Worm (Caenorhabditis elegans) whole organism, L4 larva: ENCODE measurements around the gene apc-2.

ENCODE experiments used
- F26F4.8 ChIP-seq: fragments of 200-800 bp; sonication (Bioruptor generic); conservative IDR thresholded peaks from 2 replicates; pipeline ENCODE4 v1.3.6; 2022; ENCODE audit warnings: missing genetic modification characterization, missing compliant biosample characterization
- aha-1 ChIP-seq: fragments of 150-350 bp; peaks from one replicate; lab custom pipeline; 2014; ENCODE audit warnings: missing biosample characterization, missing genetic modification characterization
- ama-1 ChIP-seq: fragments of 150-350 bp; optimal IDR thresholded peaks from 2 replicates; lab custom pipeline; 2014; ENCODE audit warnings: inconsistent platforms, mixed read lengths
- ceh-20 ChIP-seq: fragments of 200-800 bp; sonication (Bioruptor generic); IDR thresholded peaks from 2 replicates; pipeline ENCODE4 v1.3.6; 2022; ENCODE audit warnings: missing genetic modification reagents, missing genetic modification characterization, missing compliant biosample characterization
- ceh-28 ChIP-seq: fragments of 150-350 bp; optimal IDR thresholded peaks from 2 replicates; lab custom pipeline; 2014; ENCODE audit warnings: missing biosample characterization, missing genetic modification reagents, missing genetic modification characterization
- ceh-44 ChIP-seq: fragments of 200-800 bp; sonication (Bioruptor generic); IDR thresholded peaks from 2 replicates; pipeline ENCODE4 v1.3.6; 2022; ENCODE audit warnings: missing genetic modification reagents, missing genetic modification characterization, missing compliant biosample characterization
- ceh-82 ChIP-seq: sonication (generic microtip); optimal IDR thresholded peaks from 2 replicates; lab custom pipeline; 2017; ENCODE audit warnings: missing biosample characterization, missing genetic modification characterization
- dmd-8 ChIP-seq: fragments of 200-800 bp; sonication (Bioruptor generic); IDR thresholded peaks from 2 replicates; pipeline ENCODE4 v1.3.6; 2022; ENCODE audit warnings: missing genetic modification characterization, missing compliant biosample characterization
- duxl-1 ChIP-seq: sonication (generic microtip); optimal IDR thresholded peaks from 2 replicates; lab custom pipeline; 2016; ENCODE audit warnings: mild to moderate bottlenecking, missing genetic modification characterization, moderate library complexity, missing compliant biosample characterization; ENCODE audit not compliant: poor library complexity
- fkh-10 ChIP-seq: fragments of 150-350 bp; optimal IDR thresholded peaks from 2 replicates; lab custom pipeline; 2014; ENCODE audit warnings: missing biosample characterization, missing genetic modification reagents, missing genetic modification characterization
- lim-7 ChIP-seq: fragments of 200-800 bp; sonication (Bioruptor generic); IDR thresholded peaks from 2 replicates; pipeline ENCODE4 v1.3.6; 2022; ENCODE audit warnings: missing genetic modification characterization, missing compliant biosample characterization
- lin-13 ChIP-seq: fragments of 150-350 bp; optimal IDR thresholded peaks from 2 replicates; lab custom pipeline; 2014; ENCODE audit warnings: missing biosample characterization, missing genetic modification reagents, missing genetic modification characterization
- lin-15B ChIP-seq: fragments of 150-350 bp; sonication (generic microtip); optimal IDR thresholded peaks from 3 replicates; lab custom pipeline; 2014; ENCODE audit warnings: missing biosample characterization, missing genetic modification characterization
- lir-3 ChIP-seq: sonication (generic microtip); optimal IDR thresholded peaks from 2 replicates; lab custom pipeline; 2016; ENCODE audit warnings: mild to moderate bottlenecking, missing genetic modification characterization, missing compliant biosample characterization
- lsy-2 ChIP-seq, 2 experiments: fragments of 150-350 bp in 1 of 2; sonication (generic microtip) in 1 of 2; optimal IDR thresholded peaks; 2 replicates each; lab custom pipeline; 2014 to 2017; ENCODE audit warnings: missing biosample characterization in 2 of 2, missing genetic modification characterization in 2 of 2
- madf-5 ChIP-seq, 2 experiments: fragments of 200-800 bp; sonication (Bioruptor generic); IDR thresholded peaks; 2 replicates each; pipeline ENCODE4 v1.3.6; 2022; ENCODE audit warnings: missing compliant biosample characterization in 2 of 2, missing genetic modification characterization in 2 of 2
- mes-2 ChIP-seq: sonication (generic microtip); optimal IDR thresholded peaks from 2 replicates; lab custom pipeline; 2016; ENCODE audit warnings: missing genotype, mild to moderate bottlenecking, missing genetic modification characterization, missing compliant biosample characterization; ENCODE audit not compliant: poor library complexity, severe bottlenecking
- nhr-10 ChIP-seq: fragments of 150-350 bp; optimal IDR thresholded peaks from 2 replicates; lab custom pipeline; 2014; ENCODE audit warnings: missing biosample characterization, missing genetic modification characterization
- nhr-11 ChIP-seq: fragments of 150-350 bp; optimal IDR thresholded peaks from 2 replicates; lab custom pipeline; 2014; ENCODE audit warnings: missing biosample characterization, missing genetic modification characterization
- nhr-42 ChIP-seq: fragments of 200-800 bp; sonication (Bioruptor generic); IDR thresholded peaks from 2 replicates; pipeline ENCODE4 v1.3.6; 2022; ENCODE audit warnings: missing genetic modification characterization, missing compliant biosample characterization
- nhr-48 ChIP-seq: sonication (generic microtip); optimal IDR thresholded peaks from 2 replicates; lab custom pipeline; 2016; ENCODE audit warnings: mild to moderate bottlenecking, missing genetic modification characterization, missing compliant biosample characterization
- nhr-77 ChIP-seq: fragments of 150-350 bp; optimal IDR thresholded peaks from 2 replicates; lab custom pipeline; 2014; ENCODE audit warnings: missing biosample characterization, missing genetic modification characterization
- pqm-1 ChIP-seq: sonication (generic microtip); optimal IDR thresholded peaks from 2 replicates; lab custom pipeline; 2017; ENCODE audit warnings: missing biosample characterization, missing genetic modification characterization
- set-16 ChIP-seq: fragments of 200-800 bp; sonication (Bioruptor generic); IDR thresholded peaks from 2 replicates; pipeline ENCODE4 v1.3.6; 2022; ENCODE audit warnings: missing genetic modification reagents, missing genetic modification characterization, missing compliant biosample characterization
- snpc-1.2 ChIP-seq: fragments of 200-800 bp; sonication (Bioruptor generic); IDR thresholded peaks from 2 replicates; pipeline ENCODE4 v1.3.6; 2022; ENCODE audit warnings: missing genetic modification reagents, missing genetic modification characterization, missing compliant biosample characterization
- unc-130 ChIP-seq: sonication (generic microtip); optimal IDR thresholded peaks from 2 replicates; lab custom pipeline; 2016; ENCODE audit warnings: missing genetic modification reagents, missing genetic modification characterization, missing compliant biosample characterization
- unc-39 ChIP-seq: sonication (generic microtip); optimal IDR thresholded peaks from 2 replicates; lab custom pipeline; 2017; ENCODE audit warnings: missing biosample characterization, missing genetic modification characterization
- unc-62 ChIP-seq, 3 experiments: fragments of 150-350 bp in 1 of 3; sonication (generic microtip); optimal IDR thresholded peaks in 2 of 3; peaks in 1 of 3; 1 replicate in 1 of 3; 2 replicates in 2 of 3; lab custom pipeline; 2014 to 2017; ENCODE audit warnings: missing biosample characterization in 3 of 3, missing genetic modification characterization in 3 of 3, missing genetic modification reagents in 3 of 3, missing genotype in 1 of 3
- vab-7 ChIP-seq: fragments of 200-800 bp; sonication (Bioruptor generic); IDR thresholded peaks from 2 replicates; pipeline ENCODE4 v1.3.6; 2022; ENCODE audit warnings: missing genetic modification reagents, missing genetic modification characterization, missing compliant biosample characterization
- ztf-7 ChIP-seq: fragments of 150-350 bp; optimal IDR thresholded peaks from 2 replicates; lab custom pipeline; 2014; ENCODE audit warnings: missing biosample characterization, missing genetic modification characterization

The apc-2 gene

DNA sequence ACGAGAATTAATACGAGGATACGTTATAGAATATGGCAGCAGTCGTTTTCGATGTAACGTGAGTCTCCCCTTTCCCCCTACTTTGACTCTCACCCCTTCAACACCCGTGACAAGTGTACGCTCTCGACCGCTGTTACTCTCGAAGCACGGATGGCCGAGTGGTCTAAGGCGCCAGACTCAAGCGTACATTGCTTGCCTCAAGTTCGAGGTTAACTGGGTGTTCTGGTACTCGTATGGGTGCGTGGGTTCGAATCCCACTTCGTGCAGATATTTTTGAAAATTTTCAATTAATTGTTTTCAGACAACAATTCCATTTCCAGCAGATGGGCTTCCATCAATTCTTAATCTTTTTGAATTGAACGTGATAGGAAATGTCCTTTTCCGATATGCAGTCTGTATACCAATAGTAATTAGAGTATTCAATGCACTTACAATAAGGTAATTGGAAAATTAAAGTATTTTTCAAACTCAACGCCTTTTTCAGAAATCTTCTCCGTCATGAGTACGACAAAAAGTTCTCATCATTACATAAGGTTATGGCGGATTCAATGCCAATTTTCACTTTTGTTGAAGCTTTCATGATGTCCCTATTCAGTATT, 29.1 kb downstream of the apc-2 start (continued):
- peak; percentile 9 for TF ChIP-seq fkh-10 (GFP tag; lab: Kevin White, UChicago)
- no peak for TF ChIP-seq lin-15B
- peak; percentile 82 for TF ChIP-seq duxl-1 (tag; lab: Kevin White, UChicago)
- peak; percentile 69 for TF ChIP-seq lin-13 (GFP tag; lab: Kevin White, UChicago)
- TF ChIP-seq ceh-44 (GFP tag; lab: Robert Waterston, UW), result peak; percentile 83
- no peak for TF ChIP-seq unc-39 (tag; lab: Kevin White, UChicago)

DNA sequence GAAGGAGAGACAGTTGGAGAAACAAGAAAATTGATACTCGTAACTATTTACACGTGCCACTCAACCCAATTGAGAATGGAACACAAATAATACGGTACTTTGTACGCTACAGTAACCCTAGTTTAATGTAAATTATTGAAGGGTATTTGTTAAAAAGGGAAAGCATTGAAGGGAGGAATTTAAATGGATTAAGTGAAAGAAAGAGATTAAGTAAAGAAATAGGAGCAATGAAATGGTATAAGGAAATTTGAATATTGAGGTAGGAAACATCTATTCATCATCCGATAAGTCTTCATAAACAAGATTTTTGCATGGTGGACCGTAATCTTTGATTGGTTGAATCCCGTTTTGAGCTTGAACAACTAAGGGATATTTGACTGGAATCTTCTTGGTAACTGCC, 30.9 kb downstream of the apc-2 start:
- no peak for TF ChIP-seq ceh-82 (tag; lab: Kevin White, UChicago)
- no peak for TF ChIP-seq snpc-1.2 (GFP tag; lab: Robert Waterston, UW)
- TF ChIP-seq ama-1 (lab: Kevin White, UChicago), result no peak
- TF ChIP-seq nhr-10 (tag; lab: Kevin White, UChicago), result no peak
- TF ChIP-seq duxl-1 (tag; lab: Kevin White, UChicago), result no peak
- TF ChIP-seq nhr-77 (tag; lab: Kevin White, UChicago), result no peak
- peak; percentile 63 for TF ChIP-seq aha-1 (tag; lab: Kevin White, UChicago)
- no peak for TF ChIP-seq F26F4.8
- TF ChIP-seq unc-130 (GFP tag; lab: Kevin White, UChicago), result no peak
- peak in 1 of 2 experiments; percentile 52 for TF ChIP-seq unc-62 (GFP tag; optimal IDR thresholded peaks at IDR 0.05 in 1 of 2; lab: Kevin White, UChicago)
- TF ChIP-seq unc-62 (tag; optimal IDR thresholded peaks at IDR 0.05; lab: Kevin White, UChicago), result no peak

DNA sequence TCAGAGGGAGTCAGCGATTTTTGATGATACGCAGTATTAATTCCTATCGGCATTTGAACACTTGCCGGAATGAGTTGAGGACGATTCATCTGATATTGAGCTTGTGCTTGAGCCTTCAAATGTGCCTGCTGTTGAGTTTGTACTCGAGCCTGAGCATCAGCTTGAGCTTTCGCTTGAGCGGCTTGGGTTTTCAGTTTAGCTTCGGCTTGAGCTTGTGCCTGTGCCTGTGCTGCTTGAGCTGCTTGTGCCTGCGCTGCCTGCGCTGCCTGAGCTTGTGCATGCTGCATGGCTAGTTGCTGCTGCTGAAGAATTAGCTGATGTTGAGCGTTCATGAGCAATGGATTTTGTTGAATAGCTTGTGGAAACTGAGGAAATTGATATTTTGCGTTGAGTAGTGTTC, 35.4 kb downstream of the apc-2 start:
- no peak for TF ChIP-seq lir-3 (tag; lab: Kevin White, UChicago)
- 0 out of 4 replicates have a peak, but pooled peaks of 1 of the 2 experiments have one; percentile 27 for TF ChIP-seq madf-5 (GFP tag; IDR thresholded peaks at IDR 0.05; lab: Robert Waterston, UW)
- TF ChIP-seq set-16 (GFP tag; lab: Robert Waterston, UW), result peak; percentile 59
- 0 out of 2 replicates have a peak, but pooled peaks have one; percentile 36 for TF ChIP-seq lim-7 (GFP tag; lab: Robert Waterston, UW)
- no peak for TF ChIP-seq ceh-28 (tag; lab: Kevin White, UChicago)

DNA sequence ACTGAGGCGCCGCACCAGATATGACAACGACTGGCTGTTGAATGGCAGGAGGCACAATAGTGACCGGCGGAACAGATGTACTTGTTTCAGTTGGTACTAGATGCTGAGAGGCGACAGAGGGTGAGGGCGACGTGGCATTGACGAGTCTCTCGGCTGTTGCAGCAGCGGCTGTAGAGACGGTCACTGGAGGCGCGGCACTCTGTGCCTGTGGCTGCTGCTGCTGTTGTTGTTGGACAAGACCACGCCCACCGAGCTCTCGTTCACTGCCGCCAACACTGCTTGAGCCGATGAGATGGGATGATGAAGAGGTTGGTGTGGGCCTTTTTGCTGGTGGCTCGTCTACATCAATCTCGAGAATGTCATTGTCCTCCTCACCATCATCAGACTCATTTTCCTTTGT, 36.7 kb downstream of the apc-2 start:
- TF ChIP-seq pqm-1 (tag; lab: Kevin White, UChicago), result no peak
- peak; percentile 83 for TF ChIP-seq set-16 (GFP tag; lab: Robert Waterston, UW)

DNA sequence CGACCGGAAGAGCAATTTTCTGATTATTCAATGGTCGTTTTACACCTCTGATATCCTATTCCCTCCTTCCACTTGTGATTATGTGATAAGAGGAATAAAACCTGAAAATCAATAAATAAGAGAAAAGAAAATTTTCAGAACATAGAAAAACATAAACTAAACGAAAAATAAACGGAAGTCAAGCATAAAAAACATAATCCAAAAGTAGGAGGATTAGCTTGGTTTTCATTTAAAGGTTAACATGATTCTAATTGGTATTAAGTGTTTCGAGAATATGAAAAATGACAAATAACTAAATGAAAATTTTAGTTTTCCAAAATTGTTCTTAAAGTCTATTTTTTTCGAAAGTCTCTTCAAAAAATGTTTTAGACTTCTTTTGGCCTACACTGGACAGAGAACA, 40.7 kb downstream of the apc-2 start, which contains the start of gene gei-8:
Gene gei-8 (minus strand): TSS at position 101 of the 400 bp plus-strand sequence.
- TF ChIP-seq nhr-48 (no peak), vab-7 (no peak), ztf-7 (no peak), nhr-42 (GFP tag; lab: Robert Waterston, UW) (no peak), dmd-8 (GFP tag; lab: Robert Waterston, UW) (no peak), unc-62 (GFP tag; optimal IDR thresholded peaks at IDR 0.05 in 1 of 2; lab: Kevin White, UChicago) (peak in 1 of 2 experiments; percentile 17), unc-62 (tag; optimal IDR thresholded peaks at IDR 0.05; lab: Kevin White, UChicago) (no peak), ceh-20 (GFP tag; lab: Robert Waterston, UW) (no peak)

DNA sequence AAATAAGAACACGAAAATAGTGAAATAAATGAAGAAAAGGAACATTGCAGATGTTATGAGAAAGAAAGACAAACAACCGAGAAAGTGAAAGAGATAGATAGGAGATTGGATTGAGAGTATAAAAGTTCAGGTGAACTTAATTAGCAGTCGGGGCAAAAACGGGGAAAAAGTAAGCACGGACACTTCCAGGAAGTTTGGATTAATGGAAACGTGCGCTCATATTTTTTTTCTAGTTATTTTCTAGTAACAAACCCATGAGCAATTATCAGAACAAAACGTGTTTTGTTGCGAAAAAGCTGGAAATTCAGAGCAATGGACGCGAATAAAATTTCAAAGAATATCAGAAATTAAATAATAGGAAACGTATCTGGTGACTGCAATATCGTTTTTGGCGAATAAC, 41.5 kb downstream of the apc-2 start:
- TF ChIP-seq lsy-2 (tag; optimal IDR thresholded peaks at IDR 0.05; lab: Kevin White, UChicago), result peak in 1 of 2 experiments; percentile 36
- TF ChIP-seq nhr-11 (tag; lab: Kevin White, UChicago), result peak; percentile 6
- TF ChIP-seq aha-1 (tag; lab: Kevin White, UChicago), result peak; percentile 51
- no peak for TF ChIP-seq pqm-1 (tag; lab: Kevin White, UChicago)
- TF ChIP-seq mes-2 (tag; lab: Kevin White, UChicago), result no peak
